Fruit fly (Drosophila melanogaster) whole organism, prepupa: ENCODE results near the gene CG6739.

Source experiments
- Blimp-1 ChIP-seq: fragments of 200-800 bp; sonication (Bioruptor generic); optimal IDR thresholded peaks from 3 replicates; lab custom pipeline; 2017; ENCODE audit warnings: missing biosample characterization, missing genetic modification characterization, mild to moderate bottlenecking, moderate library complexity, missing genetic modification reagents
- CG10669 ChIP-seq: fragments of 200-800 bp; sonication (Bioruptor generic); optimal IDR thresholded peaks from 3 replicates; lab custom pipeline; 2018; ENCODE audit warnings: missing biosample characterization, mild to moderate bottlenecking, missing genetic modification characterization, moderate library complexity
- CG11294 ChIP-seq: fragments of 200-800 bp; sonication (Bioruptor generic); IDR thresholded peaks from 2 replicates; pipeline ENCODE4 v1.3.6; 2022; ENCODE audit warnings: missing biosample characterization, missing genetic modification characterization
- CG11762 ChIP-seq: fragments of 200-800 bp; sonication (Bioruptor generic); optimal IDR thresholded peaks from 3 replicates; lab custom pipeline; 2016; ENCODE audit warnings: missing biosample characterization, missing genetic modification characterization; ENCODE audit not compliant: insufficient read depth
- CG1621 ChIP-seq: fragments of 200-800 bp; sonication (Bioruptor generic); optimal IDR thresholded peaks from 3 replicates; lab custom pipeline; 2018; ENCODE audit warnings: missing biosample characterization, mild to moderate bottlenecking, missing genetic modification characterization
- CG16779 ChIP-seq: fragments of 200-800 bp; sonication (Bioruptor generic); optimal IDR thresholded peaks from 3 replicates; lab custom pipeline; 2017; ENCODE audit warnings: missing biosample characterization, mild to moderate bottlenecking, missing genetic modification characterization
- CG31627 ChIP-seq: fragments of 200-800 bp; sonication (Bioruptor generic); optimal IDR thresholded peaks from 3 replicates; lab custom pipeline; 2016; ENCODE audit warnings: missing biosample characterization, missing genetic modification characterization
- CG32006 ChIP-seq: fragments of 200-800 bp; sonication (Bioruptor generic); optimal IDR thresholded peaks from 3 replicates; lab custom pipeline; 2017; ENCODE audit warnings: missing biosample characterization, mild to moderate bottlenecking, missing genetic modification characterization
- CG34406 ChIP-seq: fragments of 200-800 bp; sonication (Bioruptor generic); optimal IDR thresholded peaks from 3 replicates; lab custom pipeline; 2016; ENCODE audit warnings: missing biosample characterization, missing genetic modification characterization
- CG4318 ChIP-seq: fragments of 200-800 bp; sonication (Bioruptor generic); optimal IDR thresholded peaks from 3 replicates; lab custom pipeline; 2017; ENCODE audit warnings: missing biosample characterization, mild to moderate bottlenecking, missing genetic modification characterization
- CG6163 ChIP-seq: fragments of 200-800 bp; sonication (Bioruptor generic); IDR thresholded peaks from 3 replicates; pipeline ENCODE4 v1.3.6; 2022; ENCODE audit warnings: missing biosample characterization, missing genetic modification characterization
- CG6276 ChIP-seq: fragments of 200-800 bp; sonication (Bioruptor generic); optimal IDR thresholded peaks from 2 replicates; lab custom pipeline; 2017; ENCODE audit warnings: missing biosample characterization, mild to moderate bottlenecking, missing genetic modification characterization
- CG6792 ChIP-seq: fragments of 200-800 bp; sonication (Bioruptor generic); optimal IDR thresholded peaks from 3 replicates; lab custom pipeline; 2016; ENCODE audit warnings: missing biosample characterization, missing genetic modification characterization
- CG6854 ChIP-seq: fragments of 200-800 bp; sonication (Bioruptor generic); optimal IDR thresholded peaks from 2 replicates; lab custom pipeline; 2017; ENCODE audit warnings: missing biosample characterization, mild to moderate bottlenecking, missing genetic modification characterization
- CG7368 ChIP-seq: fragments of 200-800 bp; sonication (Bioruptor generic); optimal IDR thresholded peaks from 3 replicates; lab custom pipeline; 2016; ENCODE audit warnings: missing biosample characterization, missing genetic modification characterization
- CG8119 ChIP-seq: fragments of 200-800 bp; sonication (Bioruptor generic); IDR thresholded peaks from 3 replicates; pipeline ENCODE4 v1.3.6; 2022; ENCODE audit warnings: missing biosample characterization, missing genetic modification characterization
- CG9139 ChIP-seq: fragments of 200-800 bp; sonication (Bioruptor generic); optimal IDR thresholded peaks from 3 replicates; lab custom pipeline; 2017; ENCODE audit warnings: missing biosample characterization, mild to moderate bottlenecking, missing genetic modification characterization
- Eip78C ChIP-seq: fragments of 200-800 bp; sonication (Bioruptor generic); peaks from one replicate; lab custom pipeline; 2016; ENCODE audit warnings: missing biosample characterization, missing genetic modification characterization
- Eip93F ChIP-seq: fragments of 200-800 bp; sonication (Bioruptor generic); optimal IDR thresholded peaks from 2 replicates; lab custom pipeline; 2016; ENCODE audit warnings: missing biosample characterization, mild to moderate bottlenecking, missing genetic modification characterization
- Ets96B ChIP-seq: fragments of 200-800 bp; optimal IDR thresholded peaks from 2 replicates; lab custom pipeline; 2019; ENCODE audit warnings: missing biosample characterization, mild to moderate bottlenecking, missing genetic modification characterization, moderate library complexity
- Gug ChIP-seq: fragments of 200-800 bp; sonication (Bioruptor generic); IDR thresholded peaks from 2 replicates; pipeline ENCODE4 v1.3.6; 2022; ENCODE audit warnings: missing biosample characterization, missing genetic modification characterization
- Hr39 ChIP-seq: fragments of 200-800 bp; sonication (Bioruptor generic); optimal IDR thresholded peaks from 2 replicates; lab custom pipeline; 2016; ENCODE audit warnings: missing biosample characterization, missing genetic modification characterization
- Lpt ChIP-seq: fragments of 200-800 bp; sonication (Bioruptor generic); optimal IDR thresholded peaks from 3 replicates; lab custom pipeline; 2016; ENCODE audit warnings: missing biosample characterization, missing genetic modification characterization
- Met ChIP-seq: fragments of 200-800 bp; sonication (Bioruptor generic); optimal IDR thresholded peaks from 3 replicates; lab custom pipeline; 2016; ENCODE audit warnings: missing biosample characterization, missing genetic modification characterization
- OdsH ChIP-seq: fragments of 200-800 bp; sonication (Bioruptor generic); optimal IDR thresholded peaks from 3 replicates; lab custom pipeline; 2016; ENCODE audit warnings: missing biosample characterization, missing genetic modification characterization
- Smox ChIP-seq: fragments of 200-800 bp; sonication (Bioruptor generic); optimal IDR thresholded peaks from 3 replicates; lab custom pipeline; 2016; ENCODE audit warnings: missing biosample characterization, missing genetic modification characterization
- Sox102F ChIP-seq: fragments of 200-800 bp; sonication (Bioruptor generic); optimal IDR thresholded peaks from 2 replicates; lab custom pipeline; 2016; ENCODE audit warnings: missing biosample characterization, mild to moderate bottlenecking, missing genetic modification characterization
- Sox14 ChIP-seq: fragments of 200-800 bp; sonication (Bioruptor generic); optimal IDR thresholded peaks from 3 replicates; lab custom pipeline; 2016; ENCODE audit warnings: missing biosample characterization, missing genetic modification characterization
- Sox15 ChIP-seq: fragments of 200-800 bp; sonication (Bioruptor generic); optimal IDR thresholded peaks from 3 replicates; lab custom pipeline; 2016; ENCODE audit warnings: missing biosample characterization, missing genetic modification characterization
- acj6 ChIP-seq: fragments of 200-800 bp; sonication (Bioruptor generic); optimal IDR thresholded peaks from 3 replicates; lab custom pipeline; 2016; ENCODE audit warnings: missing biosample characterization, missing genetic modification characterization
- cyc ChIP-seq: fragments of 200-800 bp; sonication (Bioruptor generic); optimal IDR thresholded peaks from 3 replicates; lab custom pipeline; 2016; ENCODE audit warnings: missing biosample characterization, missing genetic modification characterization
- dsx ChIP-seq: fragments of 200-800 bp; optimal IDR thresholded peaks from 3 replicates; lab custom pipeline; 2019; ENCODE audit warnings: missing biosample characterization, mild to moderate bottlenecking, missing genetic modification characterization, moderate library complexity; ENCODE audit not compliant: poor library complexity, severe bottlenecking
- eg ChIP-seq: fragments of 200-800 bp; sonication (Bioruptor generic); IDR thresholded peaks from 3 replicates; pipeline ENCODE4 v1.3.6; 2022; ENCODE audit warnings: missing biosample characterization, missing genetic modification characterization
- esn ChIP-seq: fragments of 200-800 bp; sonication (Bioruptor generic); optimal IDR thresholded peaks from 2 replicates; lab custom pipeline; 2016; ENCODE audit warnings: missing biosample characterization, mild to moderate bottlenecking, missing genetic modification characterization, moderate library complexity
- fd59A ChIP-seq: fragments of 200-800 bp; sonication (Bioruptor generic); optimal IDR thresholded peaks from 2 replicates; lab custom pipeline; 2017; ENCODE audit warnings: missing biosample characterization, mild to moderate bottlenecking, missing genetic modification characterization, missing genetic modification reagents
- fd85E ChIP-seq: fragments of 200-800 bp; sonication (Bioruptor generic); optimal IDR thresholded peaks from 3 replicates; lab custom pipeline; 2016; ENCODE audit warnings: missing biosample characterization, missing genetic modification characterization
- fkh ChIP-seq: fragments of 200-800 bp; sonication (Bioruptor generic); optimal IDR thresholded peaks from 3 replicates; lab custom pipeline; 2017; ENCODE audit warnings: missing biosample characterization, mild to moderate bottlenecking, missing genetic modification characterization, moderate library complexity
- lz ChIP-seq: fragments of 200-800 bp; sonication (Bioruptor generic); optimal IDR thresholded peaks from 3 replicates; lab custom pipeline; 2016; ENCODE audit warnings: missing biosample characterization, missing genetic modification characterization
- net ChIP-seq: fragments of 200-800 bp; sonication (Bioruptor generic); optimal IDR thresholded peaks from 3 replicates; lab custom pipeline; 2016; ENCODE audit warnings: missing biosample characterization, missing genetic modification characterization
- salr ChIP-seq, 2 experiments: fragments of 200-800 bp; sonication (Bioruptor generic); optimal IDR thresholded peaks; 3 replicates each; lab custom pipeline; 2016 to 2018; ENCODE audit warnings: missing biosample characterization in 2 of 2, missing genetic modification characterization in 2 of 2, mild to moderate bottlenecking in 1 of 2
- ss ChIP-seq, 2 experiments: fragments of 200-800 bp; sonication (Bioruptor generic); optimal IDR thresholded peaks; 2 replicates in 1 of 2; 3 replicates in 1 of 2; lab custom pipeline; 2017 to 2018; ENCODE audit warnings: mild to moderate bottlenecking in 2 of 2, missing biosample characterization in 2 of 2, missing genetic modification characterization in 2 of 2, moderate library complexity in 1 of 2
- svp ChIP-seq: fragments of 200-800 bp; sonication (Bioruptor generic); peaks from one replicate; lab custom pipeline; 2016; ENCODE audit warnings: missing biosample characterization, missing genetic modification characterization
- topi ChIP-seq: fragments of 200-800 bp; sonication (Bioruptor generic); optimal IDR thresholded peaks from 3 replicates; lab custom pipeline; 2016; ENCODE audit warnings: missing biosample characterization, missing genetic modification characterization
- vri ChIP-seq: fragments of 200-800 bp; sonication (Bioruptor generic); optimal IDR thresholded peaks from 3 replicates; lab custom pipeline; 2016; ENCODE audit warnings: missing biosample characterization, mild to moderate bottlenecking, missing genetic modification characterization

CG6739 gene

dm6 chr2L:7574257-7575125 is 33.7 kb upstream of the CG6739 start (continued):
- TF ChIP-seq CG6163 (GFP tag; lab: Robert Waterston, UW) (peak; percentile 53; the same call in 2 of the 3 replicates), Sox102F (GFP tag; lab: Kevin White, UChicago) (peak; percentile 58), CG32006 (GFP tag; lab: Kevin White, UChicago) (peak; percentile 76), CG16779 (tag; lab: Kevin White, UChicago) (no peak), acj6 (GFP tag; lab: Kevin White, UChicago) (peak; percentile 54), cyc (GFP tag; lab: Kevin White, UChicago) (peak; percentile 47)

- TF ChIP-seq vri (peak; percentile 50), fkh (GFP tag; lab: Kevin White, UChicago) (peak; percentile 99), Hr39 (GFP tag; lab: Kevin White, UChicago) (peak; percentile 58), ss (GFP tag; optimal IDR thresholded peaks at IDR 0.05; lab: Kevin White, UChicago) (peak; percentile 95 to 96), esn (GFP tag; lab: Kevin White, UChicago) (no peak), fd85E (GFP tag; lab: Kevin White, UChicago) (peak; percentile 92), topi (GFP tag; lab: Kevin White, UChicago) (peak; percentile 97), cyc (GFP tag; lab: Kevin White, UChicago) (peak; percentile 94), acj6 (GFP tag; lab: Kevin White, UChicago) (peak; percentile 97), net (GFP tag; lab: Kevin White, UChicago) (peak; percentile 96), OdsH (GFP tag; lab: Kevin White, UChicago) (no peak), CG16779 (tag; lab: Kevin White, UChicago) (peak; percentile 95), CG11762 (GFP tag; lab: Kevin White, UChicago) (peak; percentile 94), CG32006 (GFP tag; lab: Kevin White, UChicago) (peak; percentile 95), Sox15 (GFP tag; lab: Kevin White, UChicago) (peak; percentile 92), CG9139 (peak; percentile 95), CG11294 (GFP tag; lab: Robert Waterston, UW) (peak; percentile 91), eg (peak; percentile 94), lz (GFP tag; lab: Kevin White, UChicago) (no peak), salr (GFP tag; optimal IDR thresholded peaks at IDR 0.05; lab: Kevin White, UChicago) (peak; percentile 22 to 53), CG31627 (GFP tag; lab: Kevin White, UChicago) (peak; percentile 93), CG6163 (GFP tag; lab: Robert Waterston, UW) (peak; percentile 94), dsx (GFP tag; lab: Kevin White, UChicago) (peak; percentile 96), CG6854 (GFP tag; lab: Kevin White, UChicago) (peak; percentile 91), CG6276 (GFP tag; lab: Kevin White, UChicago) (peak; percentile 97), CG34406 (peak; percentile 92), Sox102F (GFP tag; lab: Kevin White, UChicago) (peak; percentile 83), Lpt (GFP tag; lab: Kevin White, UChicago) (peak; percentile 88), CG8119 (GFP tag; lab: Robert Waterston, UW) (peak; percentile 50; the same call in 1 of the 3 replicates), Sox14 (GFP tag; lab: Kevin White, UChicago) (peak; percentile 93), CG6792 (GFP tag; lab: Kevin White, UChicago) (peak; percentile 92), CG4318 (GFP tag; lab: Kevin White, UChicago) (peak; percentile 78), Ets96B (peak; percentile 97), CG10669 (GFP tag; lab: Kevin White, UChicago) (peak; percentile 97), Eip78C (GFP tag; lab: Kevin White, UChicago) (peak; percentile 100), Met (GFP tag; lab: Kevin White, UChicago) (peak; percentile 97), fd59A (GFP tag; lab: Kevin White, UChicago) (no peak), svp (peak; percentile 99), CG7368 (peak; percentile 90), Blimp-1 (peak; percentile 82), Smox (GFP tag; lab: Kevin White, UChicago) (peak; percentile 92), Gug (GFP tag; lab: Robert Waterston, UW) (peak; percentile 91), Eip93F (GFP tag; lab: Kevin White, UChicago) (peak; percentile 53), CG1621 (tag; lab: Kevin White, UChicago) (peak; percentile 71)
Observed at dm6 chr2L:7576462-7577360, 31.5 kb upstream of the CG6739 start.
